Fruit fly (Drosophila melanogaster) whole organism, prepupa: Measurements from ENCODE around the gene cin.

Experiments used
- CG10631 ChIP-seq: fragments of 200-800 bp; sonication (Bioruptor generic); optimal IDR thresholded peaks from 2 replicates; lab custom pipeline; 2016; ENCODE audit warnings: missing biosample characterization, missing genetic modification characterization
- CG10669 ChIP-seq: fragments of 200-800 bp; sonication (Bioruptor generic); optimal IDR thresholded peaks from 3 replicates; lab custom pipeline; 2018; ENCODE audit warnings: missing biosample characterization, mild to moderate bottlenecking, missing genetic modification characterization, moderate library complexity
- CG15336 ChIP-seq: fragments of 200-800 bp; sonication (Bioruptor generic); IDR thresholded peaks from 2 replicates; pipeline ENCODE4 v1.3.6; 2022; ENCODE audit warnings: missing biosample characterization, missing genetic modification characterization
- CG1621 ChIP-seq: fragments of 200-800 bp; sonication (Bioruptor generic); optimal IDR thresholded peaks from 3 replicates; lab custom pipeline; 2018; ENCODE audit warnings: missing biosample characterization, mild to moderate bottlenecking, missing genetic modification characterization
- CG31627 ChIP-seq: fragments of 200-800 bp; sonication (Bioruptor generic); optimal IDR thresholded peaks from 3 replicates; lab custom pipeline; 2016; ENCODE audit warnings: missing biosample characterization, missing genetic modification characterization
- CG32006 ChIP-seq: fragments of 200-800 bp; sonication (Bioruptor generic); optimal IDR thresholded peaks from 3 replicates; lab custom pipeline; 2017; ENCODE audit warnings: missing biosample characterization, mild to moderate bottlenecking, missing genetic modification characterization
- CG3919 ChIP-seq: fragments of 200-800 bp; sonication (Bioruptor generic); optimal IDR thresholded peaks from 3 replicates; lab custom pipeline; 2016; ENCODE audit warnings: missing biosample characterization, missing genetic modification characterization
- CG6276 ChIP-seq: fragments of 200-800 bp; sonication (Bioruptor generic); optimal IDR thresholded peaks from 2 replicates; lab custom pipeline; 2017; ENCODE audit warnings: missing biosample characterization, mild to moderate bottlenecking, missing genetic modification characterization
- CG6792 ChIP-seq: fragments of 200-800 bp; sonication (Bioruptor generic); optimal IDR thresholded peaks from 3 replicates; lab custom pipeline; 2016; ENCODE audit warnings: missing biosample characterization, missing genetic modification characterization
- CG6854 ChIP-seq: fragments of 200-800 bp; sonication (Bioruptor generic); optimal IDR thresholded peaks from 2 replicates; lab custom pipeline; 2017; ENCODE audit warnings: missing biosample characterization, mild to moderate bottlenecking, missing genetic modification characterization
- Eip78C ChIP-seq: fragments of 200-800 bp; sonication (Bioruptor generic); peaks from one replicate; lab custom pipeline; 2016; ENCODE audit warnings: missing biosample characterization, missing genetic modification characterization
- Ets21C ChIP-seq: fragments of 200-800 bp; sonication (Bioruptor generic); optimal IDR thresholded peaks from 3 replicates; lab custom pipeline; 2016; ENCODE audit warnings: missing biosample characterization, missing genetic modification characterization
- Ets96B ChIP-seq: fragments of 200-800 bp; optimal IDR thresholded peaks from 2 replicates; lab custom pipeline; 2019; ENCODE audit warnings: missing biosample characterization, mild to moderate bottlenecking, missing genetic modification characterization, moderate library complexity
- Hr39 ChIP-seq: fragments of 200-800 bp; sonication (Bioruptor generic); optimal IDR thresholded peaks from 2 replicates; lab custom pipeline; 2016; ENCODE audit warnings: missing biosample characterization, missing genetic modification characterization
- Met ChIP-seq: fragments of 200-800 bp; sonication (Bioruptor generic); optimal IDR thresholded peaks from 3 replicates; lab custom pipeline; 2016; ENCODE audit warnings: missing biosample characterization, missing genetic modification characterization
- Smox ChIP-seq: fragments of 200-800 bp; sonication (Bioruptor generic); optimal IDR thresholded peaks from 3 replicates; lab custom pipeline; 2016; ENCODE audit warnings: missing biosample characterization, missing genetic modification characterization
- Sox102F ChIP-seq: fragments of 200-800 bp; sonication (Bioruptor generic); optimal IDR thresholded peaks from 2 replicates; lab custom pipeline; 2016; ENCODE audit warnings: missing biosample characterization, mild to moderate bottlenecking, missing genetic modification characterization
- Sox14 ChIP-seq: fragments of 200-800 bp; sonication (Bioruptor generic); optimal IDR thresholded peaks from 3 replicates; lab custom pipeline; 2016; ENCODE audit warnings: missing biosample characterization, missing genetic modification characterization
- Sox15 ChIP-seq: fragments of 200-800 bp; sonication (Bioruptor generic); optimal IDR thresholded peaks from 3 replicates; lab custom pipeline; 2016; ENCODE audit warnings: missing biosample characterization, missing genetic modification characterization
- achi ChIP-seq: fragments of 200-800 bp; sonication (Bioruptor generic); optimal IDR thresholded peaks from 3 replicates; lab custom pipeline; 2016; ENCODE audit warnings: missing biosample characterization, missing genetic modification characterization
- acj6 ChIP-seq: fragments of 200-800 bp; sonication (Bioruptor generic); optimal IDR thresholded peaks from 3 replicates; lab custom pipeline; 2016; ENCODE audit warnings: missing biosample characterization, missing genetic modification characterization
- cyc ChIP-seq: fragments of 200-800 bp; sonication (Bioruptor generic); optimal IDR thresholded peaks from 3 replicates; lab custom pipeline; 2016; ENCODE audit warnings: missing biosample characterization, missing genetic modification characterization
- dsx ChIP-seq: fragments of 200-800 bp; optimal IDR thresholded peaks from 3 replicates; lab custom pipeline; 2019; ENCODE audit warnings: missing biosample characterization, mild to moderate bottlenecking, missing genetic modification characterization, moderate library complexity; ENCODE audit not compliant: poor library complexity, severe bottlenecking
- esn ChIP-seq: fragments of 200-800 bp; sonication (Bioruptor generic); optimal IDR thresholded peaks from 2 replicates; lab custom pipeline; 2016; ENCODE audit warnings: missing biosample characterization, mild to moderate bottlenecking, missing genetic modification characterization, moderate library complexity
- fd59A ChIP-seq: fragments of 200-800 bp; sonication (Bioruptor generic); optimal IDR thresholded peaks from 2 replicates; lab custom pipeline; 2017; ENCODE audit warnings: missing biosample characterization, mild to moderate bottlenecking, missing genetic modification characterization, missing genetic modification reagents
- fkh ChIP-seq: fragments of 200-800 bp; sonication (Bioruptor generic); optimal IDR thresholded peaks from 3 replicates; lab custom pipeline; 2017; ENCODE audit warnings: missing biosample characterization, mild to moderate bottlenecking, missing genetic modification characterization, moderate library complexity
- lz ChIP-seq: fragments of 200-800 bp; sonication (Bioruptor generic); optimal IDR thresholded peaks from 3 replicates; lab custom pipeline; 2016; ENCODE audit warnings: missing biosample characterization, missing genetic modification characterization
- pdm3 ChIP-seq: fragments of 200-800 bp; sonication (Bioruptor generic); optimal IDR thresholded peaks from 3 replicates; lab custom pipeline; 2016; ENCODE audit warnings: missing biosample characterization, missing genetic modification characterization
- salr ChIP-seq, 2 experiments: fragments of 200-800 bp; sonication (Bioruptor generic); optimal IDR thresholded peaks; 3 replicates each; lab custom pipeline; 2016 to 2018; ENCODE audit warnings: missing biosample characterization in 2 of 2, missing genetic modification characterization in 2 of 2, mild to moderate bottlenecking in 1 of 2
- spab ChIP-seq: fragments of 200-800 bp; sonication (Bioruptor generic); optimal IDR thresholded peaks from 2 replicates; lab custom pipeline; 2017; ENCODE audit warnings: missing biosample characterization, mild to moderate bottlenecking, missing genetic modification characterization, missing genetic modification reagents
- ss ChIP-seq, 2 experiments: fragments of 200-800 bp; sonication (Bioruptor generic); optimal IDR thresholded peaks; 2 replicates in 1 of 2; 3 replicates in 1 of 2; lab custom pipeline; 2017 to 2018; ENCODE audit warnings: mild to moderate bottlenecking in 2 of 2, missing biosample characterization in 2 of 2, missing genetic modification characterization in 2 of 2, moderate library complexity in 1 of 2
- svp ChIP-seq: fragments of 200-800 bp; sonication (Bioruptor generic); peaks from one replicate; lab custom pipeline; 2016; ENCODE audit warnings: missing biosample characterization, missing genetic modification characterization
- topi ChIP-seq: fragments of 200-800 bp; sonication (Bioruptor generic); optimal IDR thresholded peaks from 3 replicates; lab custom pipeline; 2016; ENCODE audit warnings: missing biosample characterization, missing genetic modification characterization
- vri ChIP-seq: fragments of 200-800 bp; sonication (Bioruptor generic); optimal IDR thresholded peaks from 3 replicates; lab custom pipeline; 2016; ENCODE audit warnings: missing biosample characterization, mild to moderate bottlenecking, missing genetic modification characterization

Gene cin

dm6 chrX:255369-255768 lies at the start of gene cin (continued):
- TF ChIP-seq lz (GFP tag; lab: Kevin White, UChicago) (peak; percentile 65), CG6792 (GFP tag; lab: Kevin White, UChicago) (peak; percentile 50), CG10631 (peak; percentile 72), CG6276 (GFP tag; lab: Kevin White, UChicago) (no peak), salr (GFP tag; optimal IDR thresholded peaks at IDR 0.05; lab: Kevin White, UChicago) (peak in 1 of 2 experiments; percentile 10), Ets21C (peak; percentile 33), CG10669 (GFP tag; lab: Kevin White, UChicago) (peak; percentile 63), Sox15 (peak; percentile 40)

- TF ChIP-seq CG3919 (peak; percentile 5), CG1621 (peak; percentile 42), CG31627 (GFP tag; lab: Kevin White, UChicago) (peak; percentile 22), lz (GFP tag; lab: Kevin White, UChicago) (peak; percentile 5), Eip78C (GFP tag; lab: Kevin White, UChicago) (peak; percentile 42), CG6792 (GFP tag; lab: Kevin White, UChicago) (no peak), esn (GFP tag; lab: Kevin White, UChicago) (peak; percentile 36), CG15336 (no peak), Sox14 (peak; percentile 53), cyc (GFP tag; lab: Kevin White, UChicago) (peak; percentile 31), CG6854 (GFP tag; lab: Kevin White, UChicago) (peak; percentile 9), vri (GFP tag; lab: Kevin White, UChicago) (peak; percentile 20), ss (GFP tag; optimal IDR thresholded peaks at IDR 0.05; lab: Kevin White, UChicago) (peak in 1 of 2 experiments; percentile 47), CG10631 (no peak), achi (GFP tag; lab: Kevin White, UChicago) (peak; percentile 19), dsx (GFP tag; lab: Kevin White, UChicago) (peak; percentile 13)
These were observed 9.7 kb upstream of the cin start, which contains the start of the genes CG3038 and G9a for dm6 chrX:245802-246201. Gene CG3038, minus strand, starts transcription at chrX:245856. Gene G9a, plus strand, starts transcription at chrX:245978.

- no peak for TF ChIP-seq fkh
- TF ChIP-seq CG6854 (GFP tag; lab: Kevin White, UChicago): peak; percentile 41
These were observed 8.1 kb upstream of the cin start for dm6 chrX:247329-247728.

- TF ChIP-seq CG10669 (GFP tag; lab: Kevin White, UChicago) (no peak), CG6854 (GFP tag; lab: Kevin White, UChicago) (no peak), Ets96B (no peak), achi (GFP tag; lab: Kevin White, UChicago) (no peak), CG1621 (no peak), spab (no peak), Ets21C (no peak), CG6792 (GFP tag; lab: Kevin White, UChicago) (no peak), fd59A (GFP tag; lab: Kevin White, UChicago) (no peak)
- TF ChIP-seq, all 60 proteins: peak for 0
These were observed 784 bp upstream of the cin start, which contains the start of gene CG42376 for dm6 chrX:254690-255089. Gene CG42376, plus strand, starts transcription at chrX:254876.

dm6 chrX:262836-263235 lies 7.4 kb downstream of the cin start:
- TF ChIP-seq Met (peak; percentile 34), cyc (GFP tag; lab: Kevin White, UChicago) (no peak), Sox15 (no peak), Smox (GFP tag; lab: Kevin White, UChicago) (peak; percentile 21), Sox102F (GFP tag; lab: Kevin White, UChicago) (peak; percentile 32), Hr39 (GFP tag; lab: Kevin White, UChicago) (peak; percentile 8), Eip78C (GFP tag; lab: Kevin White, UChicago) (peak; percentile 79), topi (GFP tag; lab: Kevin White, UChicago) (peak; percentile 31), acj6 (GFP tag; lab: Kevin White, UChicago) (peak; percentile 25), esn (GFP tag; lab: Kevin White, UChicago) (peak; percentile 25), CG32006 (GFP tag; lab: Kevin White, UChicago) (peak; percentile 34), CG31627 (GFP tag; lab: Kevin White, UChicago) (no peak), svp (GFP tag; lab: Kevin White, UChicago) (peak; percentile 74), CG15336 (0 out of 2 replicates have a peak, but pooled peaks have one; percentile 19), CG10669 (GFP tag; lab: Kevin White, UChicago) (no peak), pdm3 (GFP tag; lab: Kevin White, UChicago) (peak; percentile 22)
